Fruit fly (Drosophila melanogaster) whole organism, wandering third instar larva: Measurements from ENCODE around the gene Pebp1.
A peak's percentile ranks its signal among the peaks of the same experiment; 100 is the strongest.

ENCODE experiments used
- Abd-B ChIP-seq: fragments of >200 bp; optimal IDR thresholded peaks from 2 replicates; lab custom pipeline; 2017; ENCODE audit warnings: missing biosample characterization, missing genetic modification characterization
- CG32264 ChIP-seq: fragments of 200-800 bp; sonication (Bioruptor generic); optimal IDR thresholded peaks from 2 replicates; lab custom pipeline; 2016; ENCODE audit warnings: missing biosample characterization, missing genetic modification characterization
- CG9705 ChIP-seq: fragments of 200-800 bp; sonication (Bioruptor generic); optimal IDR thresholded peaks from 2 replicates; lab custom pipeline; 2018; ENCODE audit warnings: missing biosample characterization, mild to moderate bottlenecking, missing genetic modification characterization
- Dfd ChIP-seq: fragments of >200 bp; optimal IDR thresholded peaks from 2 replicates; lab custom pipeline; 2017; ENCODE audit warnings: missing biosample characterization, missing genetic modification characterization
- Dif ChIP-seq: fragments of 200-275, 200-300 bp; sonication (Bioruptor generic); optimal IDR thresholded peaks from 2 replicates; lab custom pipeline; 2018; ENCODE audit warnings: missing biosample characterization, missing genetic modification characterization; ENCODE audit not compliant: partially characterized antibody
- GATAd ChIP-seq: sonication (Bioruptor generic); optimal IDR thresholded peaks from 2 replicates; lab custom pipeline; 2016; ENCODE audit warnings: missing biosample characterization, missing genetic modification characterization
- HLH106 ChIP-seq: fragments of 200-800 bp; optimal IDR thresholded peaks from 3 replicates; lab custom pipeline; 2019; ENCODE audit warnings: missing biosample characterization, mild to moderate bottlenecking, missing genetic modification characterization, moderate library complexity
- Hnf4 ChIP-seq: fragments of 200-800 bp; sonication (Bioruptor generic); optimal IDR thresholded peaks from 2 replicates; lab custom pipeline; 2016; ENCODE audit warnings: missing biosample characterization, mild to moderate bottlenecking, missing genetic modification characterization
- Hr78 ChIP-seq: fragments of >200 bp; optimal IDR thresholded peaks from 2 replicates; lab custom pipeline; 2017; ENCODE audit warnings: missing biosample characterization, missing genetic modification characterization
- Hr83 ChIP-seq: fragments of 200-300 bp; sonication (Bioruptor generic); optimal IDR thresholded peaks from 2 replicates; lab custom pipeline; 2016; ENCODE audit warnings: missing biosample characterization, mild to moderate bottlenecking, missing genetic modification characterization, moderate library complexity; ENCODE audit not compliant: poor library complexity, severe bottlenecking
- Jra ChIP-seq: sonication (Bioruptor generic); optimal IDR thresholded peaks from 2 replicates; lab custom pipeline; 2016; ENCODE audit warnings: missing biosample characterization, missing genetic modification characterization
- Mio ChIP-seq: sonication (Bioruptor generic); optimal IDR thresholded peaks from 2 replicates; lab custom pipeline; 2016; ENCODE audit warnings: missing biosample characterization, missing genetic modification characterization
- N ChIP-seq: fragments of >200 bp; optimal IDR thresholded peaks from 2 replicates; lab custom pipeline; 2018; ENCODE audit warnings: missing biosample characterization, missing external identifiers, missing genetic modification characterization
- br ChIP-seq: fragments of 200-800 bp; sonication (Bioruptor generic); optimal IDR thresholded peaks from 2 replicates; lab custom pipeline; 2016; ENCODE audit warnings: missing biosample characterization, missing genetic modification characterization
- brk ChIP-seq: fragments of 200-800 bp; sonication (Bioruptor generic); optimal IDR thresholded peaks from 2 replicates; lab custom pipeline; 2016; ENCODE audit warnings: missing biosample characterization, mild to moderate bottlenecking, missing genetic modification characterization
- dl ChIP-seq, 2 experiments: fragments of 175-275, 200-275 bp in 1 of 2; fragments of 200-275 bp in 1 of 2; sonication (Bioruptor generic); optimal IDR thresholded peaks; lab custom pipeline; 2018; ENCODE audit warnings: mild to moderate bottlenecking in 2 of 2, missing biosample characterization in 2 of 2, missing genetic modification characterization in 2 of 2, moderate library complexity in 2 of 2; ENCODE audit not compliant: partially characterized antibody in 2 of 2, insufficient read depth in 1 of 2
- dmrt93B ChIP-seq: fragments of 200-800 bp; sonication (Bioruptor generic); optimal IDR thresholded peaks from 2 replicates; lab custom pipeline; 2018; ENCODE audit warnings: missing biosample characterization, mild to moderate bottlenecking, missing genetic modification characterization
- dsf ChIP-seq: sonication (Bioruptor generic); optimal IDR thresholded peaks from 2 replicates; lab custom pipeline; 2016; ENCODE audit warnings: missing biosample characterization, missing genetic modification characterization, borderline replicate concordance
- ey ChIP-seq: fragments of 200-800 bp; sonication (Bioruptor generic); optimal IDR thresholded peaks from 2 replicates; lab custom pipeline; 2016; ENCODE audit warnings: missing biosample characterization, missing genetic modification characterization
- foxo ChIP-seq, 2 experiments: fragments of 200-800 bp; sonication (Bioruptor generic); optimal IDR thresholded peaks; 2 replicates in 1 of 2; 3 replicates in 1 of 2; lab custom pipeline; 2016 to 2017; ENCODE audit warnings: missing biosample characterization in 2 of 2, missing genetic modification characterization in 2 of 2
- fru ChIP-seq: fragments of 200-800 bp; sonication (Bioruptor generic); optimal IDR thresholded peaks from 3 replicates; lab custom pipeline; 2016; ENCODE audit warnings: missing biosample characterization, mild to moderate bottlenecking, missing genetic modification characterization
- h ChIP-seq: fragments of 200-800 bp; sonication (Bioruptor generic); optimal IDR thresholded peaks from 3 replicates; lab custom pipeline; 2016; ENCODE audit warnings: missing biosample characterization, mild to moderate bottlenecking, missing genetic modification characterization
- jim ChIP-seq: fragments of 175-275, 200-325 bp; sonication (Bioruptor generic); optimal IDR thresholded peaks from 2 replicates; lab custom pipeline; 2016; ENCODE audit warnings: missing biosample characterization, mild to moderate bottlenecking, missing genetic modification characterization
- lola ChIP-seq: fragments of >200 bp; optimal IDR thresholded peaks from 2 replicates; lab custom pipeline; 2017; ENCODE audit warnings: missing biosample characterization, missing genetic modification characterization
- psq ChIP-seq: fragments of 200-800 bp; sonication (Bioruptor generic); optimal IDR thresholded peaks from 3 replicates; lab custom pipeline; 2017; ENCODE audit warnings: missing biosample characterization, mild to moderate bottlenecking, missing genetic modification characterization, moderate library complexity
- rgr ChIP-seq: fragments of 200-800 bp; sonication (Bioruptor generic); optimal IDR thresholded peaks from 3 replicates; lab custom pipeline; 2016; ENCODE audit warnings: missing biosample characterization, mild to moderate bottlenecking, missing genetic modification characterization
- sage ChIP-seq: fragments of 200-800 bp; sonication (Bioruptor generic); optimal IDR thresholded peaks from 2 replicates; lab custom pipeline; 2016; ENCODE audit warnings: missing biosample characterization, mild to moderate bottlenecking, missing genetic modification characterization
- tai ChIP-seq: sonication (Bioruptor generic); optimal IDR thresholded peaks from 2 replicates; lab custom pipeline; 2016; ENCODE audit warnings: missing biosample characterization, missing genetic modification characterization
- usp ChIP-seq: fragments of >200 bp; optimal IDR thresholded peaks from 2 replicates; lab custom pipeline; 2017; ENCODE audit warnings: missing biosample characterization, missing genetic modification characterization
- woc ChIP-seq: sonication (Bioruptor generic); optimal IDR thresholded peaks from 2 replicates; lab custom pipeline; 2016; ENCODE audit warnings: missing biosample characterization, mild to moderate bottlenecking, missing genetic modification characterization

Pebp1 gene

DNA sequence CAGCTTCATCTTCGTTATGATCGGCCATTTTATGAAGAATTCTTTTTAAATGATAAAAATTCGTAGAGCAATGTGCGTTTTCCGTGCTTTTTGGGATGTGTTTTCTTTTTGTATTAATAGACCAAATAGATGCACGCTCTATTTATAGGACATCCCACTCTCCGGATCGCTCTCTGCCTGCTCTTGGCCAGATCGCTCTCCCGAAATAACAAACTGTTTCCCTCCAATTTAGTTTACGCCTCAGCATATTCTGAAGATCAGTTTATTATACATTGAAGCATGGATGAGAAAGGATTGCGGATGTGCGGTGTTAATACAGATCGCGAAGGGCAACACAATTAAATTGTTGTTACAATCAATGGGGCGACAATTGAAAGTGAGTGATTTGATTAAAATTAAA lies 23.0 kb downstream of the Pebp1 start, which contains the start of gene CG5376:
Gene CG5376 (minus strand): TSS at position 101 of the 400 bp plus-strand sequence.
- TF ChIP-seq N (GFP tag; lab: Kevin White, UChicago) (no peak), Dif (GFP tag; lab: Kevin White, UChicago) (no peak), tai (GFP tag; lab: Kevin White, UChicago) (no peak), psq (GFP tag; lab: Kevin White, UChicago) (no peak), Hr78 (GFP tag; lab: Kevin White, UChicago) (no peak), rgr (GFP tag; lab: Kevin White, UChicago) (no peak), Abd-B (GFP tag; lab: Kevin White, UChicago) (no peak), usp (GFP tag; lab: Kevin White, UChicago) (no peak), Hnf4 (no peak), sage (GFP tag; lab: Kevin White, UChicago) (no peak), brk (GFP tag; lab: Kevin White, UChicago) (no peak), Mio (GFP tag; lab: Kevin White, UChicago) (no peak), GATAd (GFP tag; lab: Kevin White, UChicago) (no peak), jim (GFP tag; lab: Kevin White, UChicago) (no peak), br (GFP tag; lab: Kevin White, UChicago) (no peak), dmrt93B (GFP tag; lab: Kevin White, UChicago) (no peak), lola (GFP tag; lab: Kevin White, UChicago) (no peak), dsf (GFP tag; lab: Kevin White, UChicago) (no peak), foxo (GFP tag; optimal IDR thresholded peaks at IDR 0.05; lab: Kevin White, UChicago) (no peak), dl (GFP tag; optimal IDR thresholded peaks at IDR 0.05; lab: Kevin White, UChicago; ENCODE audit: insufficient read depth in 1 of 2, partially characterized antibody in 2 of 2) (no peak)
- TF ChIP-seq, all 38 proteins: peak for 0

- peak; percentile 73 for TF ChIP-seq Jra
- TF ChIP-seq N (GFP tag; lab: Kevin White, UChicago): no peak
- TF ChIP-seq fru (GFP tag; lab: Kevin White, UChicago): no peak
- TF ChIP-seq woc (GFP tag; lab: Kevin White, UChicago): no peak
- peak; percentile 8 for TF ChIP-seq sage (GFP tag; lab: Kevin White, UChicago)
- TF ChIP-seq h (GFP tag; lab: Kevin White, UChicago): peak; percentile 32
- peak; percentile 40 for TF ChIP-seq Hr83
- TF ChIP-seq usp (GFP tag; lab: Kevin White, UChicago): no peak
- no peak for TF ChIP-seq CG9705 (GFP tag; lab: Kevin White, UChicago)
- no peak for TF ChIP-seq GATAd (GFP tag; lab: Kevin White, UChicago)
- no peak for TF ChIP-seq CG32264 (GFP tag; lab: Kevin White, UChicago)
- TF ChIP-seq HLH106 (tag; lab: Kevin White, UChicago): peak; percentile 3
Measured at dm6 chr3R:22491088-22491879, 25.4 kb downstream of the Pebp1 start, which contains the start of the genes CCT1 and tHMG1. CCT1 (minus strand) TSS chr3R:22491439. tHMG1 (plus strand) TSS chr3R:22491829.

dm6 chr3R:22492767-22493166 lies 26.9 kb downstream of the Pebp1 start, which contains the start of gene tHMG2:
tHMG2 (plus strand) TSS chr3R:22492953.
- TF ChIP-seq sage (GFP tag; lab: Kevin White, UChicago) (no peak), h (GFP tag; lab: Kevin White, UChicago) (no peak), foxo (GFP tag; optimal IDR thresholded peaks at IDR 0.05; lab: Kevin White, UChicago) (no peak), br (GFP tag; lab: Kevin White, UChicago) (no peak), ey (GFP tag; lab: Kevin White, UChicago) (no peak), Hr83 (no peak), psq (GFP tag; lab: Kevin White, UChicago) (no peak), Dfd (GFP tag; lab: Kevin White, UChicago) (no peak), lola (GFP tag; lab: Kevin White, UChicago) (no peak), GATAd (GFP tag; lab: Kevin White, UChicago) (no peak), tai (GFP tag; lab: Kevin White, UChicago) (no peak)
